Fruit fly (Drosophila melanogaster) whole organism, embryonic: ENCODE results near the gene Tsen34.

Source experiments
- B-H2 ChIP-seq: fragments of 200-800 bp; sonication (Bioruptor generic); optimal IDR thresholded peaks from 2 replicates; lab custom pipeline; 2018; ENCODE audit warnings: missing biosample characterization, mild to moderate bottlenecking, missing genetic modification characterization
- CG10274 ChIP-seq: fragments of 200-800 bp; sonication (Bioruptor generic); optimal IDR thresholded peaks from 3 replicates; lab custom pipeline; 2017; ENCODE audit warnings: missing biosample characterization, mild to moderate bottlenecking, missing genetic modification characterization
- CG1233 ChIP-seq: fragments of 200-800 bp; sonication (Bioruptor generic); optimal IDR thresholded peaks from 4 replicates; lab custom pipeline; 2018; ENCODE audit warnings: missing biosample characterization, mild to moderate bottlenecking, missing genetic modification characterization
- CG12391 ChIP-seq: fragments of 200-800 bp; sonication (Bioruptor generic); optimal IDR thresholded peaks from 3 replicates; lab custom pipeline; 2018; ENCODE audit warnings: missing biosample characterization, mild to moderate bottlenecking, missing genetic modification characterization, moderate library complexity
- CG12942 ChIP-seq: fragments of 200-800 bp; sonication (Bioruptor generic); optimal IDR thresholded peaks from 3 replicates; lab custom pipeline; 2016; ENCODE audit warnings: missing biosample characterization, missing genetic modification characterization
- CG14965 ChIP-seq: fragments of 200-800 bp; sonication (Bioruptor generic); optimal IDR thresholded peaks from 2 replicates; lab custom pipeline; 2016; ENCODE audit warnings: missing biosample characterization, missing genetic modification characterization, borderline replicate concordance
- CG15696 ChIP-seq: fragments of 200-800 bp; sonication (Bioruptor generic); optimal IDR thresholded peaks from 2 replicates; lab custom pipeline; 2019; ENCODE audit warnings: missing biosample characterization, mild to moderate bottlenecking, missing genetic modification characterization, moderate library complexity
- CG16779 ChIP-seq: fragments of 200-800 bp; sonication (Bioruptor generic); IDR thresholded peaks from 2 replicates; pipeline ENCODE4 v1.3.6; 2022; ENCODE audit warnings: missing biosample characterization, missing genetic modification characterization
- CG18011 ChIP-seq: fragments of 200-800 bp; sonication (Bioruptor generic); optimal IDR thresholded peaks from 2 replicates; lab custom pipeline; 2017; ENCODE audit warnings: missing biosample characterization, missing genetic modification characterization, mild to moderate bottlenecking, moderate library complexity, missing genotype
- CG2116 ChIP-seq: fragments of 200-800 bp; sonication (Bioruptor generic); optimal IDR thresholded peaks from 3 replicates; lab custom pipeline; 2018; ENCODE audit warnings: missing biosample characterization, mild to moderate bottlenecking, missing genetic modification characterization
- CG2889 ChIP-seq: fragments of 200-800 bp; sonication (Bioruptor generic); IDR thresholded peaks from 3 replicates; pipeline ENCODE4 v1.3.6; 2022; ENCODE audit warnings: missing biosample characterization, missing genetic modification characterization
- CG3995 ChIP-seq: fragments of 200-800 bp; sonication (Bioruptor generic); optimal IDR thresholded peaks from 3 replicates; lab custom pipeline; 2016; ENCODE audit warnings: missing biosample characterization, missing genetic modification characterization
- CG4328 ChIP-seq: fragments of 200-800 bp; sonication (Bioruptor generic); optimal IDR thresholded peaks from 3 replicates; lab custom pipeline; 2017; ENCODE audit warnings: missing biosample characterization, missing genetic modification reagents, missing genetic modification characterization
- CG4730 ChIP-seq: fragments of 200-800 bp; sonication (Bioruptor generic); IDR thresholded peaks from 2 replicates; pipeline ENCODE4 v1.3.6; 2022; ENCODE audit warnings: missing biosample characterization, missing genetic modification characterization
- CTCF ChIP-seq: fragments of 200-800 bp; sonication (Bioruptor generic); optimal IDR thresholded peaks from 2 replicates; lab custom pipeline; 2017; ENCODE audit warnings: missing biosample characterization, mild to moderate bottlenecking, missing genetic modification characterization, moderate library complexity
- Dip2 ChIP-seq: fragments of 200-800 bp; sonication (Bioruptor generic); IDR thresholded peaks from 2 replicates; pipeline ENCODE4 v1.3.6; 2022; ENCODE audit warnings: missing biosample characterization, missing genetic modification characterization
- Dref ChIP-seq: fragments of 200-800 bp; sonication (Bioruptor generic); IDR thresholded peaks from 2 replicates; pipeline ENCODE4 v1.3.6; 2022; ENCODE audit warnings: missing biosample characterization, missing genetic modification characterization
- E2f1 ChIP-seq: fragments of 200-800 bp; sonication (Bioruptor generic); IDR thresholded peaks from 2 replicates; pipeline ENCODE4 v1.3.6; 2022; ENCODE audit warnings: missing biosample characterization, missing genetic modification characterization
- HHEX ChIP-seq: fragments of 200-800 bp; sonication (Bioruptor generic); optimal IDR thresholded peaks from 3 replicates; lab custom pipeline; 2017; ENCODE audit warnings: missing biosample characterization, mild to moderate bottlenecking, missing genetic modification characterization, missing genetic modification reagents
- HLH54F ChIP-seq: fragments of 200-800 bp; sonication (Bioruptor generic); optimal IDR thresholded peaks from 3 replicates; lab custom pipeline; 2016; ENCODE audit warnings: missing biosample characterization, missing genetic modification characterization
- Hr39 ChIP-seq: fragments of >200 bp; optimal IDR thresholded peaks from 2 replicates; lab custom pipeline; 2017
- Jarid2 ChIP-seq: fragments of 200-800 bp; sonication (Bioruptor generic); optimal IDR thresholded peaks from 3 replicates; lab custom pipeline; 2017; ENCODE audit warnings: mild to moderate bottlenecking, missing biosample characterization, missing genetic modification reagents, missing genetic modification characterization
- Oli ChIP-seq: fragments of 200-800 bp; sonication (Bioruptor generic); optimal IDR thresholded peaks from 2 replicates; lab custom pipeline; 2018; ENCODE audit warnings: missing biosample characterization, mild to moderate bottlenecking, missing genetic modification characterization, moderate library complexity
- Opbp ChIP-seq: fragments of 200-800 bp; sonication (Bioruptor generic); IDR thresholded peaks from 3 replicates; pipeline ENCODE4 v1.3.6; 2022; ENCODE audit warnings: missing biosample characterization, missing genetic modification characterization; ENCODE audit not compliant: partially characterized antibody
- bbx ChIP-seq: fragments of 200-800 bp; sonication (Bioruptor generic); IDR thresholded peaks from 2 replicates; pipeline ENCODE4 v1.3.6; 2022; ENCODE audit warnings: missing biosample characterization, missing genetic modification characterization; ENCODE audit not compliant: partially characterized antibody
- dmrt11E ChIP-seq: fragments of 200-800 bp; sonication (Bioruptor generic); optimal IDR thresholded peaks from 3 replicates; lab custom pipeline; 2018; ENCODE audit warnings: missing biosample characterization, mild to moderate bottlenecking, missing genetic modification characterization, moderate library complexity
- dpn ChIP-seq, 2 experiments: fragments of 200-800 bp; sonication (Bioruptor generic); optimal IDR thresholded peaks; 3 replicates each; lab custom pipeline; 2016; ENCODE audit warnings: missing biosample characterization in 2 of 2, missing genetic modification characterization in 2 of 2
- eve ChIP-seq, 2 experiments: fragments of >200 bp; optimal IDR thresholded peaks; 2 replicates each; lab custom pipeline; 2017; ENCODE audit warnings: missing biosample characterization in 2 of 2, missing genetic modification characterization in 2 of 2
- ftz-f1 ChIP-seq: fragments of 200-800 bp; sonication (Bioruptor generic); optimal IDR thresholded peaks from 2 replicates; lab custom pipeline; 2016; ENCODE audit warnings: missing biosample characterization, missing genetic modification characterization
- gcm ChIP-seq: fragments of 200-800 bp; sonication (Bioruptor generic); optimal IDR thresholded peaks from 2 replicates; lab custom pipeline; 2019; ENCODE audit warnings: missing biosample characterization, mild to moderate bottlenecking, missing genetic modification characterization, moderate library complexity
- gsb-n ChIP-seq: fragments of 200-800 bp; sonication (Bioruptor generic); optimal IDR thresholded peaks from 3 replicates; lab custom pipeline; 2018; ENCODE audit warnings: missing biosample characterization, mild to moderate bottlenecking, missing genetic modification characterization
- her ChIP-seq: fragments of 200-800 bp; sonication (Bioruptor generic); optimal IDR thresholded peaks from 2 replicates; lab custom pipeline; 2016; ENCODE audit warnings: missing biosample characterization, missing genetic modification characterization
- ind ChIP-seq: fragments of 200-800 bp; sonication (Bioruptor generic); optimal IDR thresholded peaks from 3 replicates; lab custom pipeline; 2016; ENCODE audit warnings: missing biosample characterization, missing genetic modification characterization
- kni ChIP-seq: fragments of 200-800 bp; sonication (Bioruptor generic); optimal IDR thresholded peaks from 3 replicates; lab custom pipeline; 2017; ENCODE audit warnings: mild to moderate bottlenecking, missing biosample characterization, missing genetic modification reagents, missing genetic modification characterization
- lmd ChIP-seq: fragments of 200-800 bp; sonication (Bioruptor generic); IDR thresholded peaks from 2 replicates; pipeline ENCODE4 v1.3.6; 2022; ENCODE audit warnings: missing biosample characterization, missing genetic modification characterization
- lola ChIP-seq, 3 experiments: fragments of >200 bp in 2 of 3; fragments of 200-800 bp in 1 of 3; sonication (Bioruptor generic) in 1 of 3; optimal IDR thresholded peaks; 2 replicates each; lab custom pipeline; 2017 to 2019; ENCODE audit warnings: missing biosample characterization in 3 of 3, missing genetic modification characterization in 3 of 3, mild to moderate bottlenecking in 1 of 3, moderate library complexity in 1 of 3
- nom ChIP-seq: fragments of 200-800 bp; sonication (Bioruptor generic); optimal IDR thresholded peaks from 2 replicates; lab custom pipeline; 2017; ENCODE audit warnings: missing biosample characterization, missing genetic modification characterization, mild to moderate bottlenecking, moderate library complexity, missing genetic modification reagents
- pros ChIP-seq: fragments of 200-800 bp; sonication (Bioruptor generic); optimal IDR thresholded peaks from 3 replicates; lab custom pipeline; 2019; ENCODE audit warnings: missing biosample characterization, mild to moderate bottlenecking, missing genetic modification characterization, moderate library complexity
- run ChIP-seq: fragments of 200-800 bp; sonication (Bioruptor generic); optimal IDR thresholded peaks from 3 replicates; lab custom pipeline; 2018; ENCODE audit warnings: missing biosample characterization, mild to moderate bottlenecking, missing genetic modification characterization
- sd ChIP-seq: fragments of 200-800 bp; sonication (Bioruptor generic); optimal IDR thresholded peaks from 3 replicates; lab custom pipeline; 2018; ENCODE audit warnings: missing biosample characterization, mild to moderate bottlenecking, missing genetic modification characterization, moderate library complexity
- sima ChIP-seq: fragments of 200-800 bp; sonication (Bioruptor generic); optimal IDR thresholded peaks from 2 replicates; lab custom pipeline; 2016; ENCODE audit warnings: missing biosample characterization, missing genetic modification characterization
- so ChIP-seq: fragments of 200-800 bp; sonication (Bioruptor generic); IDR thresholded peaks from 3 replicates; pipeline ENCODE4 v1.3.6; 2022; ENCODE audit warnings: missing biosample characterization, missing genetic modification characterization
- sob ChIP-seq: fragments of 200-800 bp; sonication (Bioruptor generic); IDR thresholded peaks from 2 replicates; pipeline ENCODE4 v1.3.6; 2022; ENCODE audit warnings: missing biosample characterization, missing genetic modification characterization
- stc ChIP-seq: fragments of 200-800 bp; sonication (Bioruptor generic); IDR thresholded peaks from 2 replicates; pipeline ENCODE4 v1.3.6; 2022; ENCODE audit warnings: missing biosample characterization, missing genetic modification characterization
- sug ChIP-seq: fragments of 200-800 bp; optimal IDR thresholded peaks from 2 replicates; lab custom pipeline; 2019; ENCODE audit warnings: missing biosample characterization, mild to moderate bottlenecking, missing genetic modification characterization, moderate library complexity
- ttk ChIP-seq: fragments of 200-800 bp; sonication (Bioruptor generic); IDR thresholded peaks from 2 replicates; pipeline ENCODE4 v2.1.2; 2022; ENCODE audit warnings: missing biosample characterization, missing genetic modification characterization
- vvl ChIP-seq: fragments of 200-800 bp; sonication (Bioruptor generic); IDR thresholded peaks from 2 replicates; pipeline ENCODE4 v1.3.6; 2022; ENCODE audit warnings: missing biosample characterization, missing genetic modification characterization
- z ChIP-seq: fragments of 200-800 bp; sonication (Bioruptor generic); IDR thresholded peaks from 3 replicates; pipeline ENCODE4 v1.3.6; 2022; ENCODE audit warnings: missing biosample characterization, missing genetic modification characterization
- zen2 ChIP-seq: fragments of 200-800 bp; sonication (Bioruptor generic); IDR thresholded peaks from 3 replicates; pipeline ENCODE4 v1.3.6; 2022; ENCODE audit warnings: missing biosample characterization, missing genetic modification characterization; ENCODE audit not compliant: partially characterized antibody
- zfh1 ChIP-seq: fragments of 200-800 bp; sonication (Bioruptor generic); IDR thresholded peaks from 3 replicates; pipeline ENCODE4 v1.3.6; 2022; ENCODE audit warnings: missing biosample characterization, missing genetic modification characterization

Tsen34 gene

dm6 chr3L:14759097-14759795 is 2.4 kb downstream of the Tsen34 start (continued):
- TF ChIP-seq CG18011 (GFP tag; lab: Kevin White, UChicago) (peak; percentile 94), Dip2 (GFP tag; lab: Robert Waterston, UW) (peak; percentile 85), bbx (GFP tag; lab: Robert Waterston, UW) (peak; percentile 25; the same call in 1 of the 2 replicates), z (GFP tag; lab: Robert Waterston, UW) (peak; percentile 94), HLH54F (peak; percentile 99), sd (tag; lab: Kevin White, UChicago) (peak; percentile 99), sob (GFP tag; lab: Robert Waterston, UW) (peak; percentile 100), lola (GFP tag; optimal IDR thresholded peaks at IDR 0.05; lab: Kevin White, UChicago) (peak in 1 of 3 experiments; percentile 100), stc (peak; percentile 100), CG14965 (GFP tag; lab: Kevin White, UChicago) (peak; percentile 85), sug (tag; lab: Kevin White, UChicago) (peak; percentile 100), kni (GFP tag; lab: Kevin White, UChicago) (peak; percentile 98), pros (peak; percentile 99), gsb-n (tag; lab: Kevin White, UChicago) (peak; percentile 100), CG10274 (peak; percentile 97), vvl (GFP tag; lab: Robert Waterston, UW) (peak; percentile 100), CG16779 (GFP tag; lab: Robert Waterston, UW) (peak; percentile 99), B-H2 (GFP tag; lab: Kevin White, UChicago) (peak; percentile 100), ftz-f1 (peak; percentile 92), CG2889 (GFP tag; lab: Robert Waterston, UW) (peak; percentile 99), CG12391 (tag; lab: Kevin White, UChicago) (peak; percentile 100), CG1233 (peak; percentile 100), gcm (GFP tag; lab: Kevin White, UChicago) (peak; percentile 100), ind (GFP tag; lab: Kevin White, UChicago) (peak; percentile 99), CG4328 (GFP tag; lab: Kevin White, UChicago) (peak; percentile 100), CG12942 (peak; percentile 99), Opbp (no peak; the same call in 2 of the 3 replicates), HHEX (GFP tag; lab: Kevin White, UChicago) (peak; percentile 100), E2f1 (GFP tag; lab: Robert Waterston, UW) (peak; percentile 100), dpn (GFP tag; optimal IDR thresholded peaks at IDR 0.05; lab: Kevin White, UChicago) (peak; percentile 99 to 100), nom (GFP tag; lab: Kevin White, UChicago) (peak; percentile 99), CG2116 (peak; percentile 94), zfh1 (GFP tag; lab: Robert Waterston, UW) (peak; percentile 99), CTCF (GFP tag; lab: Kevin White, UChicago) (peak; percentile 82), her (GFP tag; lab: Kevin White, UChicago) (peak; percentile 96), Hr39 (lab: Kevin White, UChicago) (no peak), Oli (tag; lab: Kevin White, UChicago) (peak; percentile 100), so (GFP tag; lab: Robert Waterston, UW) (peak; percentile 100), CG4730 (GFP tag; lab: Robert Waterston, UW) (peak; percentile 99), Dref (GFP tag; lab: Robert Waterston, UW) (peak; percentile 54), eve (GFP tag; optimal IDR thresholded peaks at IDR 0.05; lab: Kevin White, UChicago) (peak; percentile 35 to 100), zen2 (GFP tag; lab: Robert Waterston, UW) (no peak), CG3995 (GFP tag; lab: Kevin White, UChicago) (peak; percentile 90), ttk (GFP tag; lab: Robert Waterston, UW) (peak; percentile 99), CG15696 (tag; lab: Kevin White, UChicago) (peak; percentile 100), run (tag; lab: Kevin White, UChicago) (peak; percentile 100), dmrt11E (tag; lab: Kevin White, UChicago) (peak; percentile 100), sima (peak; percentile 97), lmd (GFP tag; lab: Robert Waterston, UW) (peak; percentile 100), Jarid2 (GFP tag; lab: Kevin White, UChicago) (peak; percentile 98)
